Worm (Caenorhabditis elegans): ENCODE measurements around the gene Y55F3BR.2.
A peak's percentile ranks its signal among the peaks of the same experiment; 100 is the strongest.

ce11 chrIV:828427-828826 lies 30.3 kb upstream of the Y55F3BR.2 start:
- no peak for TF ChIP-seq fos-1 (tag; optimal IDR thresholded peaks at IDR 0.05)
- peak; percentile 42 for TF ChIP-seq ama-1 (optimal IDR thresholded peaks at IDR 0.05)

All from whole organism, L4 larva.